Fruit fly (Drosophila melanogaster) whole organism, pupa: ENCODE results near the gene CG13239.

ENCODE experiments used
- CG10348 ChIP-seq: fragments of 200-800 bp; sonication (Bioruptor generic); IDR thresholded peaks from 2 replicates; pipeline ENCODE4 v1.3.6; 2022; ENCODE audit warnings: missing biosample characterization, missing genetic modification characterization
- CG12605 ChIP-seq: fragments of 200-800 bp; sonication (Bioruptor generic); IDR thresholded peaks from 2 replicates; pipeline ENCODE4 v1.3.6; 2022; ENCODE audit warnings: missing biosample characterization, missing genetic modification characterization
- CG13204 ChIP-seq: fragments of 200-800 bp; sonication (Bioruptor generic); optimal IDR thresholded peaks from 2 replicates; lab custom pipeline; 2018; ENCODE audit warnings: missing biosample characterization, mild to moderate bottlenecking, missing genetic modification characterization, moderate library complexity
- CG14655 ChIP-seq: fragments of 200-800 bp; sonication (Bioruptor generic); optimal IDR thresholded peaks from 3 replicates; lab custom pipeline; 2017; ENCODE audit warnings: mild to moderate bottlenecking, missing biosample characterization, missing genetic modification reagents, missing genetic modification characterization
- CG15710 ChIP-seq: fragments of 200-800 bp; sonication (Bioruptor generic); optimal IDR thresholded peaks from 2 replicates; lab custom pipeline; 2018; ENCODE audit warnings: missing biosample characterization, mild to moderate bottlenecking, missing genetic modification characterization, moderate library complexity
- CG17806 ChIP-seq: fragments of 200-800 bp; sonication (Bioruptor generic); optimal IDR thresholded peaks from 2 replicates; lab custom pipeline; 2018; ENCODE audit warnings: missing biosample characterization, mild to moderate bottlenecking, missing genetic modification characterization, moderate library complexity
- CG32121 ChIP-seq: fragments of 200-800 bp; sonication (Bioruptor generic); IDR thresholded peaks from 2 replicates; pipeline ENCODE4 v1.3.6; 2022; ENCODE audit warnings: missing biosample characterization, missing genetic modification characterization
- CG34367 ChIP-seq: fragments of 200-800 bp; sonication (Bioruptor generic); optimal IDR thresholded peaks from 2 replicates; lab custom pipeline; 2018; ENCODE audit warnings: missing biosample characterization, mild to moderate bottlenecking, missing genetic modification characterization
- CG4496 ChIP-seq: fragments of 200-800 bp; sonication (Bioruptor generic); IDR thresholded peaks from 3 replicates; pipeline ENCODE4 v1.3.6; 2022; ENCODE audit warnings: missing biosample characterization, missing genetic modification characterization
- CG8159 ChIP-seq: fragments of 200-800 bp; sonication (Bioruptor generic); optimal IDR thresholded peaks from 3 replicates; lab custom pipeline; 2018; ENCODE audit warnings: missing biosample characterization, mild to moderate bottlenecking, missing genetic modification characterization, moderate library complexity
- CG8301 ChIP-seq: fragments of 200-800 bp; sonication (Bioruptor generic); optimal IDR thresholded peaks from 2 replicates; lab custom pipeline; 2018; ENCODE audit warnings: missing biosample characterization, mild to moderate bottlenecking, missing genetic modification characterization
- CG9948 ChIP-seq: fragments of 200-800 bp; sonication (Bioruptor generic); optimal IDR thresholded peaks from 2 replicates; lab custom pipeline; 2018; ENCODE audit warnings: missing biosample characterization, mild to moderate bottlenecking, missing genetic modification characterization, moderate library complexity
- D1 ChIP-seq: fragments of 200-800 bp; sonication (Bioruptor generic); optimal IDR thresholded peaks from 2 replicates; lab custom pipeline; 2018; ENCODE audit warnings: missing biosample characterization, mild to moderate bottlenecking, missing genetic modification characterization, moderate library complexity
- EcR ChIP-seq: fragments of 200-800 bp; sonication (Bioruptor generic); optimal IDR thresholded peaks from 3 replicates; lab custom pipeline; 2019; ENCODE audit warnings: missing biosample characterization, missing genetic modification characterization, mild to moderate bottlenecking, moderate library complexity, missing genetic modification reagents
- Ets98B ChIP-seq: fragments of 200-800 bp; sonication (Bioruptor generic); IDR thresholded peaks from 2 replicates; pipeline ENCODE4 v1.3.6; 2022; ENCODE audit warnings: missing biosample characterization, missing genetic modification characterization
- Pif1A ChIP-seq: fragments of 200-800 bp; sonication (Bioruptor generic); optimal IDR thresholded peaks from 3 replicates; lab custom pipeline; 2016; ENCODE audit warnings: missing biosample characterization, missing genetic modification characterization
- Pif1B ChIP-seq: fragments of 200-800 bp; sonication (Bioruptor generic); optimal IDR thresholded peaks from 3 replicates; lab custom pipeline; 2016; ENCODE audit warnings: missing biosample characterization, missing genetic modification characterization
- Snoo ChIP-seq: fragments of 200-800 bp; sonication (Bioruptor generic); optimal IDR thresholded peaks from 3 replicates; lab custom pipeline; 2017; ENCODE audit warnings: missing biosample characterization, mild to moderate bottlenecking, missing genetic modification characterization, inconsistent platforms
- fd96Ca ChIP-seq: fragments of 200-800 bp; sonication (Bioruptor generic); IDR thresholded peaks from 3 replicates; pipeline ENCODE4 v1.3.6; 2022; ENCODE audit warnings: missing biosample characterization, missing genetic modification characterization
- gl ChIP-seq: fragments of 200-800 bp; sonication (Bioruptor generic); optimal IDR thresholded peaks from 2 replicates; lab custom pipeline; 2018; ENCODE audit warnings: missing biosample characterization, mild to moderate bottlenecking, missing genetic modification characterization
- rn ChIP-seq: fragments of 200-800 bp; sonication (Bioruptor generic); IDR thresholded peaks from 2 replicates; pipeline ENCODE4 v1.3.6; 2022; ENCODE audit warnings: missing biosample characterization, missing genetic modification characterization

The CG13239 gene

dm6 chr3L:22883649-22884048, 23.1 kb downstream of the CG13239 start:
- TF ChIP-seq CG32121 (GFP tag; lab: Robert Waterston, UW) (no peak), gl (tag; lab: Kevin White, UChicago) (no peak), CG15710 (tag; lab: Kevin White, UChicago) (no peak), CG10348 (no peak), fd96Ca (GFP tag; lab: Robert Waterston, UW) (no peak), Ets98B (no peak), CG4496 (GFP tag; lab: Robert Waterston, UW) (0 out of 3 replicates have a peak, but pooled peaks have one; percentile 6)

dm6 chr3L:22884481-22884880, 23.9 kb downstream of the CG13239 start:
- TF ChIP-seq CG15710 (tag; lab: Kevin White, UChicago) (no peak), CG10348 (no peak), Ets98B (no peak), gl (tag; lab: Kevin White, UChicago) (no peak), CG32121 (GFP tag; lab: Robert Waterston, UW) (no peak), CG13204 (GFP tag; lab: Kevin White, UChicago) (no peak), Pif1A (GFP tag; lab: Kevin White, UChicago) (no peak), fd96Ca (GFP tag; lab: Robert Waterston, UW) (no peak), CG9948 (tag; lab: Kevin White, UChicago) (no peak), D1 (tag; lab: Kevin White, UChicago) (no peak), EcR (GFP tag; lab: Kevin White, UChicago) (no peak), CG14655 (GFP tag; lab: Kevin White, UChicago) (no peak)

- no peak for TF ChIP-seq Pif1B (GFP tag; lab: Kevin White, UChicago)
- no peak for TF ChIP-seq CG14655 (GFP tag; lab: Kevin White, UChicago)
- TF ChIP-seq CG9948 (tag; lab: Kevin White, UChicago), result no peak
- TF ChIP-seq D1 (tag; lab: Kevin White, UChicago), result no peak
- TF ChIP-seq CG15710 (tag; lab: Kevin White, UChicago), result no peak
- no peak for TF ChIP-seq CG4496 (GFP tag; lab: Robert Waterston, UW)
- TF ChIP-seq, all 21 proteins: peak for 0
Measured at dm6 chr3L:22885843-22886242, 25.3 kb downstream of the CG13239 start.

- no peak for TF ChIP-seq CG12605 (GFP tag; lab: Robert Waterston, UW)
- TF ChIP-seq Ets98B, result no peak
- no peak for TF ChIP-seq CG17806 (tag; lab: Kevin White, UChicago)
- no peak for TF ChIP-seq CG32121 (GFP tag; lab: Robert Waterston, UW)
- TF ChIP-seq CG34367, result no peak
- peak; percentile 47 for TF ChIP-seq EcR (GFP tag; lab: Kevin White, UChicago)
- no peak for TF ChIP-seq CG4496 (GFP tag; lab: Robert Waterston, UW)
- TF ChIP-seq CG13204 (GFP tag; lab: Kevin White, UChicago), result no peak
Measured at dm6 chr3L:22886939-22887338, 26.4 kb downstream of the CG13239 start.

dm6 chr3L:22887677-22888076, 27.1 kb downstream of the CG13239 start:
- TF ChIP-seq Pif1A (GFP tag; lab: Kevin White, UChicago) (no peak), EcR (GFP tag; lab: Kevin White, UChicago) (no peak), CG32121 (GFP tag; lab: Robert Waterston, UW) (no peak)

dm6 chr3L:22888591-22889258, 28.1 kb downstream of the CG13239 start:
- TF ChIP-seq CG9948 (tag; lab: Kevin White, UChicago) (no peak), Snoo (tag; lab: Kevin White, UChicago) (no peak), Ets98B (no peak), rn (GFP tag; lab: Robert Waterston, UW) (no peak), CG13204 (GFP tag; lab: Kevin White, UChicago) (no peak), gl (tag; lab: Kevin White, UChicago) (no peak), CG14655 (GFP tag; lab: Kevin White, UChicago) (no peak), CG8301 (tag; lab: Kevin White, UChicago) (no peak), Pif1A (GFP tag; lab: Kevin White, UChicago) (no peak), CG34367 (no peak), D1 (tag; lab: Kevin White, UChicago) (no peak), CG32121 (GFP tag; lab: Robert Waterston, UW) (no peak), Pif1B (GFP tag; lab: Kevin White, UChicago) (no peak), CG8159 (tag; lab: Kevin White, UChicago) (no peak)

- TF ChIP-seq Pif1A (GFP tag; lab: Kevin White, UChicago), result no peak
Measured at dm6 chr3L:22890024-22890423, 29.4 kb downstream of the CG13239 start.
